Fruit fly (Drosophila melanogaster) whole organism, embryonic: ENCODE measurements around the gene Osbp.

Source experiments
- Bgb ChIP-seq: fragments of 200-800 bp; sonication (Bioruptor generic); IDR thresholded peaks from 2 replicates; pipeline ENCODE4 v1.3.6; 2022; ENCODE audit warnings: missing biosample characterization, missing genetic modification characterization; ENCODE audit not compliant: partially characterized antibody
- CG10321 ChIP-seq: fragments of 200-800 bp; sonication (Bioruptor generic); IDR thresholded peaks from 2 replicates; pipeline ENCODE4 v1.3.6; 2022; ENCODE audit warnings: missing biosample characterization, missing genetic modification characterization
- CG10366 ChIP-seq: fragments of 200-800 bp; sonication (Bioruptor generic); IDR thresholded peaks from 2 replicates; pipeline ENCODE4 v1.3.6; 2022; ENCODE audit warnings: missing biosample characterization, missing genetic modification characterization
- CG10959 ChIP-seq: fragments of 200-800 bp; sonication (Bioruptor generic); IDR thresholded peaks from 2 replicates; pipeline ENCODE4 v1.3.6; 2022; ENCODE audit warnings: missing biosample characterization, missing genetic modification characterization
- CG11093 ChIP-seq: fragments of 200-800 bp; sonication (Bioruptor generic); IDR thresholded peaks from 3 replicates; pipeline ENCODE4 v1.3.6; 2022; ENCODE audit warnings: missing biosample characterization, missing genetic modification characterization
- CG11723 ChIP-seq: fragments of 200-800 bp; sonication (Bioruptor generic); optimal IDR thresholded peaks from 2 replicates; lab custom pipeline; 2017; ENCODE audit warnings: missing biosample characterization, mild to moderate bottlenecking, missing genetic modification characterization
- CG12104 ChIP-seq: fragments of 200-800 bp; sonication (Bioruptor generic); optimal IDR thresholded peaks from 3 replicates; lab custom pipeline; 2016; ENCODE audit warnings: missing biosample characterization, missing genetic modification characterization
- CG12299 ChIP-seq: fragments of 200-800 bp; sonication (Bioruptor generic); optimal IDR thresholded peaks from 2 replicates; lab custom pipeline; 2018; ENCODE audit warnings: missing biosample characterization, mild to moderate bottlenecking, missing genetic modification characterization
- CG14965 ChIP-seq: fragments of 200-800 bp; sonication (Bioruptor generic); optimal IDR thresholded peaks from 2 replicates; lab custom pipeline; 2016; ENCODE audit warnings: missing biosample characterization, missing genetic modification characterization, borderline replicate concordance
- CG15269 ChIP-seq: fragments of 200-800 bp; sonication (Bioruptor generic); optimal IDR thresholded peaks from 2 replicates; lab custom pipeline; 2018; ENCODE audit warnings: missing biosample characterization, mild to moderate bottlenecking, missing genetic modification characterization, moderate library complexity
- CG17328 ChIP-seq: fragments of 200-800 bp; sonication (Bioruptor generic); IDR thresholded peaks from 2 replicates; pipeline ENCODE4 v1.3.6; 2022; ENCODE audit warnings: missing biosample characterization, missing genetic modification characterization
- CG2116 ChIP-seq: fragments of 200-800 bp; sonication (Bioruptor generic); optimal IDR thresholded peaks from 3 replicates; lab custom pipeline; 2018; ENCODE audit warnings: missing biosample characterization, mild to moderate bottlenecking, missing genetic modification characterization
- CG2678 ChIP-seq: fragments of 200-800 bp; sonication (Bioruptor generic); optimal IDR thresholded peaks from 3 replicates; lab custom pipeline; 2019; ENCODE audit warnings: missing biosample characterization, mild to moderate bottlenecking, missing genetic modification characterization, moderate library complexity
- CG2712 ChIP-seq: fragments of 200-800 bp; optimal IDR thresholded peaks from 3 replicates; lab custom pipeline; 2019; ENCODE audit warnings: missing biosample characterization, mild to moderate bottlenecking, missing genetic modification characterization, moderate library complexity
- CG31441 ChIP-seq: fragments of 200-800 bp; sonication (Bioruptor generic); IDR thresholded peaks from 2 replicates; pipeline ENCODE4 v1.3.6; 2022; ENCODE audit warnings: missing biosample characterization, missing genetic modification characterization
- CG3995 ChIP-seq: fragments of 200-800 bp; sonication (Bioruptor generic); optimal IDR thresholded peaks from 3 replicates; lab custom pipeline; 2016; ENCODE audit warnings: missing biosample characterization, missing genetic modification characterization
- CHES-1-like ChIP-seq: fragments of 200-800 bp; sonication (Bioruptor generic); optimal IDR thresholded peaks from 2 replicates; lab custom pipeline; 2016; ENCODE audit warnings: missing biosample characterization, missing genetic modification characterization
- Chrac-16 ChIP-seq: fragments of 200-800 bp; sonication (Bioruptor generic); optimal IDR thresholded peaks from 3 replicates; lab custom pipeline; 2016; ENCODE audit warnings: missing biosample characterization, missing genetic modification characterization
- CkIIα-i1 ChIP-seq: fragments of 200-800 bp; sonication (Bioruptor generic); IDR thresholded peaks from 2 replicates; pipeline ENCODE4 v1.3.6; 2022; ENCODE audit warnings: missing biosample characterization, missing genetic modification characterization
- Dbx ChIP-seq: fragments of 200-800 bp; sonication (Bioruptor generic); IDR thresholded peaks from 3 replicates; pipeline ENCODE4 v1.3.6; 2022; ENCODE audit warnings: missing biosample characterization, missing genetic modification characterization
- Doc2 ChIP-seq: fragments of 200-800 bp; sonication (Bioruptor generic); IDR thresholded peaks from 2 replicates; pipeline ENCODE4 v1.3.6; 2022; ENCODE audit warnings: missing biosample characterization, missing genetic modification characterization
- E2f1 ChIP-seq: fragments of 200-800 bp; sonication (Bioruptor generic); IDR thresholded peaks from 2 replicates; pipeline ENCODE4 v1.3.6; 2022; ENCODE audit warnings: missing biosample characterization, missing genetic modification characterization
- Eip74EF ChIP-seq, 2 experiments: fragments of 200-800 bp in 1 of 2; fragments of >200 bp in 1 of 2; sonication (Bioruptor generic) in 1 of 2; optimal IDR thresholded peaks; 2 replicates each; lab custom pipeline; 2017 to 2019; ENCODE audit warnings: missing biosample characterization in 2 of 2, missing genetic modification characterization in 2 of 2, mild to moderate bottlenecking in 1 of 2, moderate library complexity in 1 of 2
- Hand ChIP-seq: fragments of 200-800 bp; sonication (Bioruptor generic); optimal IDR thresholded peaks from 2 replicates; lab custom pipeline; 2017; ENCODE audit warnings: mild to moderate bottlenecking, missing biosample characterization, missing genetic modification reagents, missing genetic modification characterization
- Lim3 ChIP-seq: fragments of 200-800 bp; sonication (Bioruptor generic); IDR thresholded peaks from 2 replicates; pipeline ENCODE4 v1.3.6; 2022; ENCODE audit warnings: missing biosample characterization, missing genetic modification characterization
- Mes4 ChIP-seq: fragments of 200-800 bp; sonication (Bioruptor generic); optimal IDR thresholded peaks from 2 replicates; lab custom pipeline; 2016; ENCODE audit warnings: missing biosample characterization, missing genetic modification characterization
- Nf-YC ChIP-seq: fragments of 200-800 bp; optimal IDR thresholded peaks from 3 replicates; lab custom pipeline; 2019; ENCODE audit warnings: missing biosample characterization, mild to moderate bottlenecking, missing genetic modification characterization, moderate library complexity
- Opbp ChIP-seq: fragments of 200-800 bp; sonication (Bioruptor generic); IDR thresholded peaks from 3 replicates; pipeline ENCODE4 v1.3.6; 2022; ENCODE audit warnings: missing biosample characterization, missing genetic modification characterization; ENCODE audit not compliant: partially characterized antibody
- Poxn ChIP-seq: fragments of 200-800 bp; sonication (Bioruptor generic); IDR thresholded peaks from 2 replicates; pipeline ENCODE4 v1.3.6; 2022; ENCODE audit warnings: missing biosample characterization, missing genetic modification characterization
- Rfx ChIP-seq: fragments of 200-800 bp; sonication (Bioruptor generic); IDR thresholded peaks from 2 replicates; pipeline ENCODE4 v1.3.6; 2022; ENCODE audit warnings: missing biosample characterization, missing genetic modification characterization
- Ssrp ChIP-seq: fragments of 200-800 bp; sonication (Bioruptor generic); optimal IDR thresholded peaks from 2 replicates; lab custom pipeline; 2018; ENCODE audit warnings: missing biosample characterization, mild to moderate bottlenecking, missing genetic modification characterization, moderate library complexity
- Trl ChIP-seq, 3 experiments: fragments of >200 bp in 2 of 3; fragments of 200-800 bp in 1 of 3; sonication (Bioruptor generic) in 1 of 3; optimal IDR thresholded peaks; 2 replicates in 1 of 3; 3 replicates in 2 of 3; lab custom pipeline; 2016 to 2017; ENCODE audit warnings: missing biosample characterization in 1 of 3, missing genetic modification characterization in 1 of 3
- ap ChIP-seq: fragments of 200-800 bp; sonication (Bioruptor generic); IDR thresholded peaks from 2 replicates; pipeline ENCODE4 v1.3.6; 2022; ENCODE audit warnings: missing biosample characterization, missing genetic modification characterization
- az2 ChIP-seq: fragments of 200-800 bp; sonication (Bioruptor generic); optimal IDR thresholded peaks from 3 replicates; lab custom pipeline; 2016; ENCODE audit warnings: missing biosample characterization, missing genetic modification characterization
- cato ChIP-seq: fragments of 200-800 bp; sonication (Bioruptor generic); optimal IDR thresholded peaks from 2 replicates; lab custom pipeline; 2016; ENCODE audit warnings: missing biosample characterization, missing genetic modification characterization, borderline replicate concordance
- corto ChIP-seq: fragments of 200-800 bp; sonication (Bioruptor generic); optimal IDR thresholded peaks from 2 replicates; lab custom pipeline; 2016; ENCODE audit warnings: missing biosample characterization, mild to moderate bottlenecking, missing genetic modification characterization, moderate library complexity
- dpn ChIP-seq, 2 experiments: fragments of 200-800 bp; sonication (Bioruptor generic); optimal IDR thresholded peaks; 3 replicates each; lab custom pipeline; 2016; ENCODE audit warnings: missing biosample characterization in 2 of 2, missing genetic modification characterization in 2 of 2
- emc ChIP-seq: fragments of 200-800 bp; sonication (Bioruptor generic); optimal IDR thresholded peaks from 2 replicates; lab custom pipeline; 2016; ENCODE audit warnings: missing biosample characterization, missing genetic modification characterization
- gcm2 ChIP-seq: fragments of 200-800 bp; sonication (Bioruptor generic); optimal IDR thresholded peaks from 2 replicates; lab custom pipeline; 2016; ENCODE audit warnings: missing biosample characterization, missing genetic modification characterization
- gt ChIP-seq: fragments of 200-800 bp; sonication (Bioruptor generic); IDR thresholded peaks from 2 replicates; pipeline ENCODE4 v1.3.6; 2022; ENCODE audit warnings: missing biosample characterization, missing genetic modification characterization
- hth ChIP-seq: fragments of >200 bp; optimal IDR thresholded peaks from 2 replicates; lab custom pipeline; 2017; ENCODE audit warnings: inconsistent platforms
- kni ChIP-seq: fragments of 200-800 bp; sonication (Bioruptor generic); optimal IDR thresholded peaks from 3 replicates; lab custom pipeline; 2017; ENCODE audit warnings: mild to moderate bottlenecking, missing biosample characterization, missing genetic modification reagents, missing genetic modification characterization
- otp ChIP-seq: fragments of 200-800 bp; sonication (Bioruptor generic); IDR thresholded peaks from 3 replicates; pipeline ENCODE4, ENCODE4 v1.3.6; 2022; ENCODE audit warnings: missing biosample characterization, missing genetic modification characterization
- pros ChIP-seq: fragments of 200-800 bp; sonication (Bioruptor generic); optimal IDR thresholded peaks from 3 replicates; lab custom pipeline; 2019; ENCODE audit warnings: missing biosample characterization, mild to moderate bottlenecking, missing genetic modification characterization, moderate library complexity
- ranshi ChIP-seq: fragments of 200-800 bp; sonication (Bioruptor generic); IDR thresholded peaks from 2 replicates; pipeline ENCODE4 v1.3.6; 2022; ENCODE audit warnings: missing biosample characterization, missing genetic modification characterization
- rib ChIP-seq: fragments of 200-800 bp; sonication (Bioruptor generic); IDR thresholded peaks from 2 replicates; pipeline ENCODE4 v1.3.6; 2022; ENCODE audit warnings: missing biosample characterization, missing genetic modification characterization
- so ChIP-seq: fragments of 200-800 bp; sonication (Bioruptor generic); IDR thresholded peaks from 3 replicates; pipeline ENCODE4 v1.3.6; 2022; ENCODE audit warnings: missing biosample characterization, missing genetic modification characterization
- ssp ChIP-seq: fragments of 200-800 bp; sonication (Bioruptor generic); IDR thresholded peaks from 2 replicates; pipeline ENCODE4 v1.3.6; 2022; ENCODE audit warnings: missing biosample characterization, missing genetic modification characterization
- tap ChIP-seq: fragments of 200-800 bp; optimal IDR thresholded peaks from 3 replicates; lab custom pipeline; 2019; ENCODE audit warnings: missing biosample characterization, mild to moderate bottlenecking, missing genetic modification characterization, moderate library complexity

Gene Osbp

dm6 chr3R:24917814-24918636 lies 20.0 kb downstream of the Osbp start, which contains the start of the genes PIG-S, sud1 and CG11168 (continued):
- TF ChIP-seq ranshi (GFP tag; lab: Robert Waterston, UW) (peak; percentile 74; the same call in 1 of the 2 replicates), Eip74EF (GFP tag; optimal IDR thresholded peaks at IDR 0.05; lab: Kevin White, UChicago) (no peak), gt (GFP tag; lab: Robert Waterston, UW) (no peak), kni (GFP tag; lab: Kevin White, UChicago) (no peak), CG10959 (GFP tag; lab: Robert Waterston, UW) (peak; percentile 68), Opbp (GFP tag; lab: Robert Waterston, UW) (peak; percentile 79), az2 (GFP tag; lab: Kevin White, UChicago) (peak; percentile 61), CG11093 (GFP tag; lab: Robert Waterston, UW) (no peak), gcm2 (GFP tag; lab: Kevin White, UChicago) (no peak), Ssrp (tag; lab: Kevin White, UChicago) (peak; percentile 64), corto (no peak), dpn (GFP tag; optimal IDR thresholded peaks at IDR 0.05; lab: Kevin White, UChicago) (peak in 1 of 2 experiments; percentile 62), CkIIα-i1 (GFP tag; lab: Robert Waterston, UW) (no peak), CG3995 (GFP tag; lab: Kevin White, UChicago) (peak; percentile 60), CG31441 (GFP tag; lab: Robert Waterston, UW) (no peak; the same call in 1 of the 2 replicates), ssp (peak; percentile 54; the same call in 1 of the 2 replicates), Nf-YC (tag; lab: Kevin White, UChicago) (no peak), pros (GFP tag; lab: Kevin White, UChicago) (no peak), CG17328 (GFP tag; lab: Robert Waterston, UW) (peak; percentile 50), CG2116 (peak; percentile 61), Trl (optimal IDR thresholded peaks at IDR 0.05; lab: Kevin White, UChicago) (no peak), Trl (GFP tag; optimal IDR thresholded peaks at IDR 0.05; lab: Kevin White, UChicago) (no peak), cato (GFP tag; lab: Kevin White, UChicago) (peak; percentile 5), CG15269 (tag; lab: Kevin White, UChicago) (no peak), Lim3 (GFP tag; lab: Robert Waterston, UW) (no peak), Rfx (peak; percentile 79), Bgb (peak; percentile 87), E2f1 (GFP tag; lab: Robert Waterston, UW) (0 out of 2 replicates have a peak, but pooled peaks have one; percentile 30), ap (GFP tag; lab: Robert Waterston, UW) (0 out of 2 replicates have a peak, but pooled peaks have one; percentile 10), otp (GFP tag; lab: Robert Waterston, UW) (no peak), so (GFP tag; lab: Robert Waterston, UW) (0 out of 3 replicates have a peak, but pooled peaks have one; percentile 54), emc (no peak), CG10321 (no peak), CG10366 (GFP tag; lab: Robert Waterston, UW) (peak; percentile 73), CG12299 (tag; lab: Kevin White, UChicago) (no peak), rib (GFP tag; lab: Robert Waterston, UW) (no peak), Chrac-16 (peak; percentile 34), CG12104 (GFP tag; lab: Kevin White, UChicago) (no peak), CG14965 (no peak), CG2712 (tag; lab: Kevin White, UChicago) (peak; percentile 75), CG11723 (GFP tag; lab: Kevin White, UChicago) (no peak), CG2678 (tag; lab: Kevin White, UChicago) (no peak), Doc2 (GFP tag; lab: Robert Waterston, UW) (no peak), CHES-1-like (GFP tag; lab: Kevin White, UChicago) (no peak), hth (lab: Kevin White, UChicago) (no peak), tap (tag; lab: Kevin White, UChicago) (no peak), Hand (GFP tag; lab: Kevin White, UChicago) (no peak), Mes4 (GFP tag; lab: Kevin White, UChicago) (no peak), Poxn (GFP tag; lab: Robert Waterston, UW) (peak; percentile 62; the same call in 1 of the 2 replicates), Dbx (GFP tag; lab: Robert Waterston, UW) (peak; percentile 59; the same call in 2 of the 3 replicates)
